Fruit fly (Drosophila melanogaster) whole organism, embryonic: ENCODE measurements around the gene CG9467.

Source experiments
- Antp ChIP-seq: fragments of 200-800 bp; sonication (Bioruptor generic); optimal IDR thresholded peaks from 3 replicates; lab custom pipeline; 2016; ENCODE audit warnings: missing biosample characterization, missing genetic modification characterization
- Bgb ChIP-seq: fragments of 200-800 bp; sonication (Bioruptor generic); IDR thresholded peaks from 2 replicates; pipeline ENCODE4 v1.3.6; 2022; ENCODE audit warnings: missing biosample characterization, missing genetic modification characterization; ENCODE audit not compliant: partially characterized antibody
- CG11398 ChIP-seq: fragments of 200-800 bp; sonication (Bioruptor generic); optimal IDR thresholded peaks from 2 replicates; lab custom pipeline; 2016; ENCODE audit warnings: missing biosample characterization, missing genetic modification characterization
- CG11504 ChIP-seq: fragments of 200-800 bp; sonication (Bioruptor generic); optimal IDR thresholded peaks from 3 replicates; lab custom pipeline; 2019; ENCODE audit warnings: missing biosample characterization, mild to moderate bottlenecking, missing genetic modification characterization, moderate library complexity
- CG12299 ChIP-seq: fragments of 200-800 bp; sonication (Bioruptor generic); optimal IDR thresholded peaks from 2 replicates; lab custom pipeline; 2018; ENCODE audit warnings: missing biosample characterization, mild to moderate bottlenecking, missing genetic modification characterization
- CG1233 ChIP-seq: fragments of 200-800 bp; sonication (Bioruptor generic); optimal IDR thresholded peaks from 4 replicates; lab custom pipeline; 2018; ENCODE audit warnings: missing biosample characterization, mild to moderate bottlenecking, missing genetic modification characterization
- CG16863 ChIP-seq: fragments of 200-800 bp; sonication (Bioruptor generic); optimal IDR thresholded peaks from 3 replicates; lab custom pipeline; 2016; ENCODE audit warnings: missing biosample characterization, missing genetic modification characterization
- CG32767 ChIP-seq: fragments of 200-800 bp; sonication (Bioruptor generic); IDR thresholded peaks from 2 replicates; pipeline ENCODE4 v1.3.6; 2022; ENCODE audit warnings: missing biosample characterization, missing genetic modification characterization
- CG34422 ChIP-seq: fragments of 200-800 bp; sonication (Bioruptor generic); IDR thresholded peaks from 3 replicates; pipeline ENCODE4 v1.3.6; 2022; ENCODE audit warnings: missing biosample characterization, missing genetic modification characterization
- CG3847 ChIP-seq: fragments of 200-800 bp; sonication (Bioruptor generic); IDR thresholded peaks from 2 replicates; pipeline ENCODE4 v1.3.6; 2022; ENCODE audit warnings: missing biosample characterization, missing genetic modification characterization
- CG5180 ChIP-seq: fragments of 200-800 bp; sonication (Bioruptor generic); optimal IDR thresholded peaks from 3 replicates; lab custom pipeline; 2017; ENCODE audit warnings: missing biosample characterization, missing genetic modification characterization, mild to moderate bottlenecking, moderate library complexity, missing genetic modification reagents
- CG6272 ChIP-seq: fragments of 200-800 bp; sonication (Bioruptor generic); IDR thresholded peaks from 2 replicates; pipeline ENCODE4 v1.3.6; 2022; ENCODE audit warnings: missing biosample characterization, missing genetic modification characterization
- CG7271 ChIP-seq: fragments of 200-800 bp; sonication (Bioruptor generic); optimal IDR thresholded peaks from 2 replicates; lab custom pipeline; 2018; ENCODE audit warnings: missing biosample characterization, mild to moderate bottlenecking, missing genetic modification characterization, moderate library complexity
- CG7556 ChIP-seq: fragments of 200-800 bp; sonication (Bioruptor generic); optimal IDR thresholded peaks from 2 replicates; lab custom pipeline; 2017; ENCODE audit warnings: missing biosample characterization, mild to moderate bottlenecking, missing genetic modification characterization
- Dp ChIP-seq: fragments of 200-800 bp; sonication (Bioruptor generic); optimal IDR thresholded peaks from 2 replicates; lab custom pipeline; 2018; ENCODE audit warnings: missing biosample characterization, mild to moderate bottlenecking, missing genetic modification characterization, moderate library complexity
- Drgx ChIP-seq: fragments of 200-800 bp; sonication (Bioruptor generic); IDR thresholded peaks from 2 replicates; pipeline ENCODE4 v1.3.6; 2022; ENCODE audit warnings: missing biosample characterization, missing genetic modification characterization
- Fer1 ChIP-seq: fragments of 200-800 bp; sonication (Bioruptor generic); optimal IDR thresholded peaks from 2 replicates; lab custom pipeline; 2017; ENCODE audit warnings: missing biosample characterization, mild to moderate bottlenecking, missing genetic modification characterization
- Fer3 ChIP-seq: fragments of 200-800 bp; sonication (Bioruptor generic); optimal IDR thresholded peaks from 2 replicates; lab custom pipeline; 2018; ENCODE audit warnings: missing biosample characterization, mild to moderate bottlenecking, missing genetic modification characterization, moderate library complexity
- Hmr ChIP-seq: fragments of 200-800 bp; sonication (Bioruptor generic); optimal IDR thresholded peaks from 3 replicates; lab custom pipeline; 2017; ENCODE audit warnings: mild to moderate bottlenecking, missing biosample characterization, missing genetic modification reagents, missing genetic modification characterization
- Jarid2 ChIP-seq: fragments of 200-800 bp; sonication (Bioruptor generic); optimal IDR thresholded peaks from 3 replicates; lab custom pipeline; 2017; ENCODE audit warnings: mild to moderate bottlenecking, missing biosample characterization, missing genetic modification reagents, missing genetic modification characterization
- Lhr ChIP-seq: fragments of 200-800 bp; sonication (Bioruptor generic); optimal IDR thresholded peaks from 3 replicates; lab custom pipeline; 2017; ENCODE audit warnings: mild to moderate bottlenecking, missing biosample characterization, missing genetic modification reagents, missing genetic modification characterization
- Lim3 ChIP-seq: fragments of 200-800 bp; sonication (Bioruptor generic); IDR thresholded peaks from 2 replicates; pipeline ENCODE4 v1.3.6; 2022; ENCODE audit warnings: missing biosample characterization, missing genetic modification characterization
- Myb ChIP-seq: fragments of 200-800 bp; sonication (Bioruptor generic); optimal IDR thresholded peaks from 2 replicates; lab custom pipeline; 2016; ENCODE audit warnings: missing biosample characterization, missing genetic modification characterization
- Usf ChIP-seq: fragments of 200-800 bp; sonication (Bioruptor generic); optimal IDR thresholded peaks from 2 replicates; lab custom pipeline; 2017; ENCODE audit warnings: missing genotype, missing biosample characterization, missing genetic modification characterization
- az2 ChIP-seq: fragments of 200-800 bp; sonication (Bioruptor generic); optimal IDR thresholded peaks from 3 replicates; lab custom pipeline; 2016; ENCODE audit warnings: missing biosample characterization, missing genetic modification characterization
- cas ChIP-seq: fragments of 200-800 bp; sonication (Bioruptor generic); IDR thresholded peaks from 2 replicates; pipeline ENCODE4 v1.3.6; 2022; ENCODE audit warnings: missing biosample characterization, missing genetic modification characterization
- dimm ChIP-seq: fragments of 200-800 bp; sonication (Bioruptor generic); IDR thresholded peaks from 2 replicates; pipeline ENCODE4 v1.3.6; 2022; ENCODE audit warnings: missing biosample characterization, missing genetic modification characterization
- dpn ChIP-seq, 2 experiments: fragments of 200-800 bp; sonication (Bioruptor generic); optimal IDR thresholded peaks; 3 replicates each; lab custom pipeline; 2016; ENCODE audit warnings: missing biosample characterization in 2 of 2, missing genetic modification characterization in 2 of 2
- fd3F ChIP-seq: fragments of 200-800 bp; sonication (Bioruptor generic); optimal IDR thresholded peaks from 2 replicates; lab custom pipeline; 2018; ENCODE audit warnings: missing biosample characterization, mild to moderate bottlenecking, missing genetic modification characterization, moderate library complexity
- gcm2 ChIP-seq: fragments of 200-800 bp; sonication (Bioruptor generic); optimal IDR thresholded peaks from 2 replicates; lab custom pipeline; 2016; ENCODE audit warnings: missing biosample characterization, missing genetic modification characterization
- gsb ChIP-seq: fragments of 200-800 bp; sonication (Bioruptor generic); IDR thresholded peaks from 2 replicates; pipeline ENCODE4 v1.3.6; 2022; ENCODE audit warnings: missing biosample characterization, missing genetic modification characterization
- gt ChIP-seq: fragments of 200-800 bp; sonication (Bioruptor generic); IDR thresholded peaks from 2 replicates; pipeline ENCODE4 v1.3.6; 2022; ENCODE audit warnings: missing biosample characterization, missing genetic modification characterization
- jigr1 ChIP-seq: fragments of 200-800 bp; sonication (Bioruptor generic); IDR thresholded peaks from 3 replicates; pipeline ENCODE4 v1.3.6; 2022; ENCODE audit warnings: missing biosample characterization, missing genetic modification characterization
- jing ChIP-seq: fragments of 200-800 bp; sonication (Bioruptor generic); optimal IDR thresholded peaks from 2 replicates; lab custom pipeline; 2018; ENCODE audit warnings: missing biosample characterization, mild to moderate bottlenecking, missing genetic modification characterization
- kah ChIP-seq: fragments of 200-800 bp; sonication (Bioruptor generic); optimal IDR thresholded peaks from 2 replicates; lab custom pipeline; 2018; ENCODE audit warnings: missing biosample characterization, mild to moderate bottlenecking, missing genetic modification characterization
- kni ChIP-seq: fragments of 200-800 bp; sonication (Bioruptor generic); optimal IDR thresholded peaks from 3 replicates; lab custom pipeline; 2017; ENCODE audit warnings: mild to moderate bottlenecking, missing biosample characterization, missing genetic modification reagents, missing genetic modification characterization
- lov ChIP-seq, 2 experiments: fragments of 200-800 bp in 1 of 2; fragments of >200 bp in 1 of 2; sonication (Bioruptor generic) in 1 of 2; IDR thresholded peaks in 1 of 2; optimal IDR thresholded peaks in 1 of 2; 2 replicates in 1 of 2; 3 replicates in 1 of 2; pipeline versions ENCODE4 v1.3.6 to Lab custom; 2017 to 2022; ENCODE audit warnings: missing biosample characterization in 1 of 2, missing genetic modification characterization in 1 of 2
- luna ChIP-seq: fragments of 200-800 bp; sonication (Bioruptor generic); optimal IDR thresholded peaks from 2 replicates; lab custom pipeline; 2016; ENCODE audit warnings: missing biosample characterization, missing genetic modification characterization
- maf-S ChIP-seq: fragments of 200-800 bp; sonication (Bioruptor generic); optimal IDR thresholded peaks from 2 replicates; lab custom pipeline; 2016; ENCODE audit warnings: missing biosample characterization, missing genetic modification characterization
- nmo ChIP-seq: fragments of 200-800 bp; sonication (Bioruptor generic); optimal IDR thresholded peaks from 2 replicates; lab custom pipeline; 2018; ENCODE audit warnings: missing biosample characterization, mild to moderate bottlenecking, missing genetic modification characterization, moderate library complexity
- onecut ChIP-seq: fragments of 200-800 bp; sonication (Bioruptor generic); IDR thresholded peaks from 2 replicates; pipeline ENCODE4 v1.3.6; 2022; ENCODE audit warnings: missing biosample characterization, missing genetic modification characterization
- pan ChIP-seq, 4 experiments: fragments of >200 bp in 3 of 4; fragments of 200-800 bp in 1 of 4; sonication (Bioruptor generic) in 1 of 4; optimal IDR thresholded peaks in 3 of 4; IDR thresholded peaks in 1 of 4; 2 replicates each; pipeline versions ENCODE4 v1.3.6 to Lab custom; 2017 to 2022; ENCODE audit warnings: missing biosample characterization in 2 of 4, missing genetic modification characterization in 2 of 4, mixed read lengths in 1 of 4
- ranshi ChIP-seq: fragments of 200-800 bp; sonication (Bioruptor generic); IDR thresholded peaks from 2 replicates; pipeline ENCODE4 v1.3.6; 2022; ENCODE audit warnings: missing biosample characterization, missing genetic modification characterization
- sim ChIP-seq: fragments of 200-800 bp; sonication (Bioruptor generic); IDR thresholded peaks from 2 replicates; pipeline ENCODE4 v1.3.6; 2022; ENCODE audit warnings: missing biosample characterization, missing genetic modification characterization
- slp2 ChIP-seq: fragments of 200-800 bp; sonication (Bioruptor generic); optimal IDR thresholded peaks from 2 replicates; lab custom pipeline; 2016; ENCODE audit warnings: missing biosample characterization, missing genetic modification characterization
- tgo ChIP-seq: fragments of 200-800 bp; sonication (Bioruptor generic); IDR thresholded peaks from 3 replicates; pipeline ENCODE4 v1.3.6; 2022; ENCODE audit warnings: missing biosample characterization, missing genetic modification characterization
- toy ChIP-seq: fragments of 200-800 bp; sonication (Bioruptor generic); IDR thresholded peaks from 2 replicates; pipeline ENCODE4 v1.3.6; 2022; ENCODE audit warnings: missing biosample characterization, missing genetic modification characterization
- zen2 ChIP-seq: fragments of 200-800 bp; sonication (Bioruptor generic); IDR thresholded peaks from 3 replicates; pipeline ENCODE4 v1.3.6; 2022; ENCODE audit warnings: missing biosample characterization, missing genetic modification characterization; ENCODE audit not compliant: partially characterized antibody

CG9467 gene

DNA sequence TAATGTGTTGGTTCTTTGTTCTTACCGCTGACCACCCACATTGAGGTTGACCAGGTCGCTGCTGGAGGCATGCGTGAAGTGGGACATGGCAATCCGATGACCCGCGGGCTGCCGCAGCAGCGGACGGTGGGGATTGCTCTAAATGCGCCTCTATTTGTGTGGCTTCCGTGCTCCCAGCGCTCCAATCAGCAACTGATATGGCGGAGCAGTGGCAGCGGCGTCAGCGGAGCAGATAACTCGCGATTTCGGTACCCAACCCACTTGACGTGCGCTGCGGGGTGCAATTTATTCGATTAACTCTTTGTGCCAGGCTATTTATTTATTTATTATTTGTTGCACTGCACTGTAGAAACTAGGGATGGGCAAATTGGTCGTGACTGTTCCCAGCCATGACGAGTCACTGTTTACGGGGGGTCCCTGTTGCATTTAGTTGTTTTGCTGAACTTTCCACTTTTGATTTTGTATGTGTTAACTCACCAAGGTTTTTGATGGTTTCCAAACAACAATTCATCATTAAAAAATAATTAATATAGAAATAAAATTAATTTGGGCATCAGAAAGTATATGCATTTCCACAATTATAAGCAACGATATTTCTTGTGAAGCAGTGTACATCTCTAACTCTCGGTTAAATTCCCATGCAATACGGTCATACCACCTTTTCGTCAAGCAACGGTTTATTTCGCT is at the start of gene CG9467, which contains the start of gene CG8526 (continued):
- peak; percentile 74 for TF ChIP-seq Hmr (GFP tag; lab: Kevin White, UChicago)
- TF ChIP-seq jing = no peak
- peak; percentile 49 for TF ChIP-seq Usf
- peak; percentile 48; the same call in 2 of the 3 replicates for TF ChIP-seq tgo (GFP tag; lab: Robert Waterston, UW)
- no peak for TF ChIP-seq CG16863 (GFP tag; lab: Kevin White, UChicago)
- TF ChIP-seq CG3847 = peak; percentile 77
- no peak for TF ChIP-seq kah (GFP tag; lab: Kevin White, UChicago)
- TF ChIP-seq gcm2 = no peak
- no peak for TF ChIP-seq CG5180 (GFP tag; lab: Kevin White, UChicago)
- no peak for TF ChIP-seq Drgx (GFP tag; lab: Robert Waterston, UW)
- no peak for TF ChIP-seq pan (optimal IDR thresholded peaks at IDR 0.05; lab: Kevin White, UChicago)
- TF ChIP-seq pan (GFP tag; optimal IDR thresholded peaks at IDR 0.05 in 1 of 2, IDR thresholded peaks at IDR 0.05 in 1 of 2) = peak in 1 of 2 experiments; percentile 34
- TF ChIP-seq Bgb = peak; percentile 51; the same call in 1 of the 2 replicates
- TF ChIP-seq CG6272 (GFP tag; lab: Robert Waterston, UW) = peak; percentile 68
- TF ChIP-seq CG7556 (GFP tag; lab: Kevin White, UChicago) = peak; percentile 35
- no peak for TF ChIP-seq dimm (GFP tag; lab: Robert Waterston, UW)
- no peak for TF ChIP-seq CG7271
- no peak for TF ChIP-seq Antp (GFP tag; lab: Kevin White, UChicago)
- TF ChIP-seq Fer3 = peak; percentile 53
- TF ChIP-seq az2 = peak; percentile 23
- no peak for TF ChIP-seq cas (GFP tag; lab: Robert Waterston, UW)
- no peak for TF ChIP-seq gsb
- TF ChIP-seq gt (GFP tag; lab: Robert Waterston, UW) = no peak
- TF ChIP-seq fd3F (GFP tag; lab: Kevin White, UChicago) = peak; percentile 58
- TF ChIP-seq CG1233 (GFP tag; lab: Kevin White, UChicago) = peak; percentile 23
- peak; percentile 91 for TF ChIP-seq nmo (GFP tag; lab: Kevin White, UChicago)
- TF ChIP-seq Lim3 (GFP tag; lab: Robert Waterston, UW) = no peak
- TF ChIP-seq slp2 (GFP tag; lab: Kevin White, UChicago) = no peak
- no peak for TF ChIP-seq kni (GFP tag; lab: Kevin White, UChicago)
- peak; percentile 66 for TF ChIP-seq Lhr
- peak; percentile 77 for TF ChIP-seq Dp
- TF ChIP-seq zen2 (GFP tag; lab: Robert Waterston, UW) = no peak; the same call in 2 of the 3 replicates
- no peak for TF ChIP-seq toy
- peak; percentile 30; the same call in 1 of the 2 replicates for TF ChIP-seq CG32767
- no peak for TF ChIP-seq sim (GFP tag; lab: Robert Waterston, UW)
- TF ChIP-seq CG11398 (GFP tag; lab: Kevin White, UChicago) = no peak
- TF ChIP-seq ranshi (GFP tag; lab: Robert Waterston, UW) = peak; percentile 31; the same call in 1 of the 2 replicates
- no peak for TF ChIP-seq onecut (GFP tag; lab: Robert Waterston, UW)
- TF ChIP-seq jigr1 (GFP tag; lab: Robert Waterston, UW) = peak; percentile 57; the same call in 2 of the 3 replicates
- TF ChIP-seq dpn (GFP tag; optimal IDR thresholded peaks at IDR 0.05; lab: Kevin White, UChicago) = peak; percentile 52 to 71
- no peak for TF ChIP-seq lov (optimal IDR thresholded peaks at IDR 0.05; lab: Kevin White, UChicago)
- TF ChIP-seq lov (GFP tag; IDR thresholded peaks at IDR 0.05; lab: Robert Waterston, UW) = no peak
- no peak for TF ChIP-seq luna
- no peak for TF ChIP-seq CG11504
- peak; percentile 53 for TF ChIP-seq Fer1
- TF ChIP-seq Jarid2 (GFP tag; lab: Kevin White, UChicago) = no peak
- peak; percentile 50; the same call in 1 of the 3 replicates for TF ChIP-seq CG34422 (GFP tag; lab: Robert Waterston, UW)
- peak; percentile 84 for TF ChIP-seq Myb (GFP tag; lab: Kevin White, UChicago)
- TF ChIP-seq CG12299 = no peak
- peak; percentile 2 for TF ChIP-seq maf-S
